Worm (Caenorhabditis elegans) whole organism, L4 larva: ENCODE measurements around the gene eak-3.

ENCODE experiments used
- F49E8.2 ChIP-seq: sonication (generic microtip); optimal IDR thresholded peaks from 2 replicates; lab custom pipeline; 2016; ENCODE audit warnings: missing compliant biosample characterization, mild to moderate bottlenecking, missing genetic modification characterization, borderline replicate concordance
- Y5F2A.4 ChIP-seq: fragments of 200-800 bp; sonication (Bioruptor generic); optimal IDR thresholded peaks from 2 replicates; lab custom pipeline; 2018; ENCODE audit warnings: mild to moderate bottlenecking, missing genetic modification characterization, missing compliant biosample characterization
- ceh-32 ChIP-seq: sonication (generic microtip); optimal IDR thresholded peaks from 2 replicates; lab custom pipeline; 2016; ENCODE audit warnings: mild to moderate bottlenecking, missing genetic modification characterization, missing compliant biosample characterization; ENCODE audit not compliant: poor library complexity
- dve-1 ChIP-seq: sonication (generic microtip); optimal IDR thresholded peaks from 2 replicates; lab custom pipeline; 2017; ENCODE audit warnings: antibody characterized with exemption, mild to moderate bottlenecking, missing genetic modification characterization, missing compliant biosample characterization; ENCODE audit not compliant: insufficient read depth
- lin-1 ChIP-seq: fragments of 200-800 bp; sonication (Bioruptor generic); IDR thresholded peaks from 2 replicates; pipeline ENCODE4 v1.3.6; 2022; ENCODE audit warnings: missing genetic modification reagents, missing genetic modification characterization, missing compliant biosample characterization
- lin-15B ChIP-seq: fragments of 150-350 bp; sonication (generic microtip); optimal IDR thresholded peaks from 3 replicates; lab custom pipeline; 2014; ENCODE audit warnings: missing biosample characterization, missing genetic modification characterization
- madf-5 ChIP-seq, 2 experiments: fragments of 200-800 bp; sonication (Bioruptor generic); IDR thresholded peaks; 2 replicates each; pipeline ENCODE4 v1.3.6; 2022; ENCODE audit warnings: missing compliant biosample characterization in 2 of 2, missing genetic modification characterization in 2 of 2
- nhr-11 ChIP-seq: fragments of 150-350 bp; optimal IDR thresholded peaks from 2 replicates; lab custom pipeline; 2014; ENCODE audit warnings: missing biosample characterization, missing genetic modification characterization
- snpc-4 ChIP-seq: fragments of 150-350 bp; optimal IDR thresholded peaks from 2 replicates; lab custom pipeline; 2014; ENCODE audit warnings: missing biosample characterization, missing genetic modification characterization
- unc-39 ChIP-seq: sonication (generic microtip); optimal IDR thresholded peaks from 2 replicates; lab custom pipeline; 2017; ENCODE audit warnings: missing biosample characterization, missing genetic modification characterization
- zag-1 ChIP-seq: fragments of 150-350 bp; optimal IDR thresholded peaks from 2 replicates; lab custom pipeline; 2014; ENCODE audit warnings: missing biosample characterization, missing genetic modification characterization

ce11 chrIII:1207852-1208251 is 31.5 kb upstream of the eak-3 start, which contains the start of gene orc-3:
- TF ChIP-seq lin-1 (no peak), madf-5 (GFP tag; IDR thresholded peaks at IDR 0.05; lab: Robert Waterston, UW) (no peak), Y5F2A.4 (GFP tag; lab: Kevin White, UChicago) (no peak), F49E8.2 (tag; lab: Kevin White, UChicago) (no peak), nhr-11 (tag; lab: Kevin White, UChicago) (no peak), ceh-32 (tag; lab: Kevin White, UChicago) (no peak), unc-39 (tag; lab: Kevin White, UChicago) (no peak), snpc-4 (tag; lab: Kevin White, UChicago) (no peak), dve-1 (tag; lab: Kevin White, UChicago) (no peak), lin-15B (tag; lab: Kevin White, UChicago) (no peak), zag-1 (tag; lab: Kevin White, UChicago) (no peak)
